Worm (Caenorhabditis elegans) whole organism, midembryonic: Measurements from ENCODE around the gene bath-7.
"Not testable (repeated sequence)": the region's sequence is repeated elsewhere in the genome, so short reads cannot be mapped to it uniquely, and the experiment has no call there.

Source experiments
- T22C8.4 ChIP-seq: fragments of 200-800 bp; sonication (Bioruptor generic); IDR thresholded peaks from 2 replicates; pipeline ENCODE4 v1.3.6; 2022; ENCODE audit warnings: missing genetic modification characterization, missing compliant biosample characterization
- cog-1 ChIP-seq: sonication (generic microtip); optimal IDR thresholded peaks from 2 replicates; lab custom pipeline; 2016; ENCODE audit warnings: missing genetic modification characterization, missing compliant biosample characterization
- flt-1 ChIP-seq: fragments of 200-800 bp; sonication (Bioruptor generic); IDR thresholded peaks from 2 replicates; pipeline ENCODE4 v1.3.6; 2022; ENCODE audit warnings: missing genetic modification characterization, missing compliant biosample characterization
- klf-2 ChIP-seq: fragments of 200-800 bp; sonication (Bioruptor generic); conservative IDR thresholded peaks from 2 replicates; pipeline ENCODE4 v1.3.6; 2022; ENCODE audit warnings: missing genetic modification reagents, missing genetic modification characterization, missing compliant biosample characterization
- med-1 ChIP-seq: sonication (generic microtip); optimal IDR thresholded peaks from 2 replicates; lab custom pipeline; 2017; ENCODE audit warnings: missing genetic modification characterization, mild to moderate bottlenecking, missing compliant biosample characterization, antibody characterized with exemption, missing genetic modification reagents; ENCODE audit not compliant: insufficient read depth
- ref-1 ChIP-seq: fragments of 200-800 bp; sonication (Bioruptor generic); conservative IDR thresholded peaks from 2 replicates; pipeline ENCODE4 v1.3.6; 2022; ENCODE audit warnings: missing genetic modification reagents, missing genetic modification characterization, missing compliant biosample characterization
- tab-1 ChIP-seq: fragments of 200-800 bp; sonication (Bioruptor generic); IDR thresholded peaks from 2 replicates; pipeline ENCODE4 v1.3.6; 2022; ENCODE audit warnings: missing genetic modification characterization, missing compliant biosample characterization
- ztf-23 ChIP-seq: fragments of 200-800 bp; sonication (Bioruptor generic); IDR thresholded peaks from 2 replicates; pipeline ENCODE4 v1.3.6; 2022; ENCODE audit warnings: missing genetic modification reagents, missing genetic modification characterization, missing compliant biosample characterization
- ztf-29 ChIP-seq: fragments of 200-800 bp; sonication (Bioruptor generic); IDR thresholded peaks from 2 replicates; pipeline ENCODE4 v1.3.6; 2022; ENCODE audit warnings: missing genetic modification reagents, missing genetic modification characterization, missing compliant biosample characterization

The bath-7 gene

DNA sequence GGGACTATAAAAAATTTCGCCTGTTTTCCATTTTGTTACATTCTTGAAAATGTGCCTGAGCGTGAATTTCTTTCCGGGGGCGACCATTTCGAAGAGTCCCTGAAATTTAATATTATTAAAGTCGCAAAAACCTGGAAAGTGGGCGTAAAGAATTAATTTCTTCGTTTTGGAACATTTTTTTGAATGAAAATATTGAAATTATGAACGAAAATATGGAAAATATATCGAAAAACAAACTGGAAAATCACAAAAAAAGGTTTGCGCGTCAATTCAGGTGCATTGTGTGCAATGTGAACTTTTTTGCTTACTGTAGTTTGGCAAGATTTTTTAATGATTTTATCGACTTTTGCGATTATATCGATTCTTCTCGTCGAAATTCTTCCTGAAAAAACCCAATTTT is at the start of gene bath-7:
Gene bath-7, minus strand, starts transcription at position 101 of the 400 bp plus-strand sequence.
- TF ChIP-seq ref-1 (GFP tag; lab: Robert Waterston, UW) (no peak), cog-1 (tag; lab: Kevin White, UChicago) (no peak), T22C8.4 (GFP tag; lab: Robert Waterston, UW) (no peak), med-1 (GFP tag; lab: Kevin White, UChicago) (no peak), klf-2 (GFP tag; lab: Robert Waterston, UW) (no peak), flt-1 (GFP tag; lab: Robert Waterston, UW) (no peak)

DNA sequence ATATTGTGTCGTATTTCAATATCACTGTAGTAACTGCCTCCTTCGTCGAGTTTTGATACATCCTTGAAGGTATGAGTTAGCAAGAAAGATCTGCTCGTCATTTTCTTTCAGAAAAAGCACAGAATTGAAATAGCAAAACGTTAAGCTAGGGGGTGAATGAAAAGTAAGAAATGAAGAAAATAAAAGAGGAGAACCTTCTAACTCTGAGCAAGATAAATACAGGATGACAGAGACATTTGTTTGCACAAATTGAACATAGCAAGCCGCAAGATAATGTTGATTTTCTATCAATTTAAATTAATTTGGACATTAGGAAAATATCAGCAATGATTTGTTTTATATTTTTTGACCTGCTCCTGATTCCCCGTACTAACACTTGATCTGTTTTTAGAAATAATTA is 34.6 kb upstream of the bath-7 start, which contains the start of gene math-49:
Gene math-49, minus strand, starts transcription at position 101 of the 400 bp plus-strand sequence.
- not testable (repeated sequence) for TF ChIP-seq flt-1 (GFP tag; lab: Robert Waterston, UW); cog-1 (tag; lab: Kevin White, UChicago); tab-1 (GFP tag; lab: Robert Waterston, UW)

DNA sequence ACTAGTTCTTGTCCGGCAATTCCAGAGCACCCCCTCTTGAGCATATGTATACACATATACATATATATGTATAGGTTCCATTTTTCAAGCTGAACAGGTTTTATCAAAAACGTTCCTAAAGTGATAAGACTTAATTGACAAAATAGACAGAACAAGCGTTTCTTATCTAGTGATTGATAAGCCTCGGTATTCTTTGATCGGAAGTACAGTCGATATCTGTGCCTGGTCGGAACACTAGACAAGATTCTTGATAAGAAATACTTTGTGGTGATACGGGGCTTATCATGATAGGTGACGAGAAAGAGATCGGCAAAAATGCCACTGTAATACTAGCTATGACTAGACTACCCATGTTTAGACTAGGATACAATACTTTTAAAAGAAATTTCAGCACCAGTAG is 28.2 kb upstream of the bath-7 start:
- TF ChIP-seq med-1 (GFP tag; lab: Kevin White, UChicago) (no peak), cog-1 (tag; lab: Kevin White, UChicago) (no peak), ztf-29 (GFP tag; lab: Robert Waterston, UW) (no peak), T22C8.4 (GFP tag; lab: Robert Waterston, UW) (no peak), ztf-23 (no peak), flt-1 (GFP tag; lab: Robert Waterston, UW) (no peak), klf-2 (GFP tag; lab: Robert Waterston, UW) (no peak), ref-1 (GFP tag; lab: Robert Waterston, UW) (no peak)

DNA sequence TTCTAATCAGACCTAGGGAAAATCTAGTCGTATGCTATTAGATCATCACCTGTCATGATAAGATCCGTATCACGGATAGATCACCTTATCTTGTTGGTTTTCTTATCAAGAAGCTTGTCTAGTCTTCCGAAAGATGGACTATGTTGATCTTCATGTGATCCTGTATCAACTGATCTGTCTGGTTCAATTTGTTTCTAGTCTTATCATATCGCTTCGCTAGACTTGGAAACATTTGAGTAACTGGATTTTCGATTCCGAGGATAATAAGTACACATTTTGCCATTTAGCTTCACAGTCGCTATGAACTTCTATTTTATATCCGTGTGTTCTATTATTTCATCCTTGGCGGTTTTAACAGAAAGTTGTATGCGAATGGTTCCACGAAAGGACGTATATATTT is 27.5 kb upstream of the bath-7 start, which contains the start of gene ZK250.2:
Gene ZK250.2, plus strand, starts transcription at position 301 of the 400 bp plus-strand sequence.
- not testable (repeated sequence) for TF ChIP-seq T22C8.4 (GFP tag; lab: Robert Waterston, UW); klf-2 (GFP tag; lab: Robert Waterston, UW); cog-1 (tag; lab: Kevin White, UChicago)

DNA sequence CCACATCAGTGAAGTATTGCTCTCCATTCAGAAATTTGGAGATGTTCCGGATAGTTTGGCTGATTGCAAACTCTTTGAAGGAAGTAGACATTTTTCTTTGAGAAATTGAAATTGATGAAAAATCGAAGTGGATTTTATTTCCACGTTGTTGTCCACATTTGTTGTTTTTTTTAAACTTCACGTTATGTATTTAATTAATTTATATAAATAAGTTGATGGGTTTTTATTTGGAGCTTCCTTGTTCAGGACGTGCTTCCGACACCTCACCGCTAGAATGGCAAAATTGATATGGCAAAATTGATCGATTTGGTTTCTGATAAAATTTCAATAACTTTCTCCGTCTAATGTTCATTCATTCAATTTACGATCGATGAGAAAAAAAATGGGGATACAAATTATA is 25.5 kb upstream of the bath-7 start, which contains the start of gene math-48:
Gene math-48, minus strand, starts transcription at position 101 of the 400 bp plus-strand sequence.
- TF ChIP-seq ref-1 (GFP tag; lab: Robert Waterston, UW): no peak
- no peak for TF ChIP-seq ztf-29 (GFP tag; lab: Robert Waterston, UW)
- TF ChIP-seq tab-1 (GFP tag; lab: Robert Waterston, UW): no peak
- no peak for TF ChIP-seq ztf-23
- TF ChIP-seq med-1 (GFP tag; lab: Kevin White, UChicago): no peak
- TF ChIP-seq klf-2 (GFP tag; lab: Robert Waterston, UW): no peak
- no peak for TF ChIP-seq T22C8.4 (GFP tag; lab: Robert Waterston, UW)
- TF ChIP-seq cog-1 (tag; lab: Kevin White, UChicago): no peak
- no peak for TF ChIP-seq flt-1 (GFP tag; lab: Robert Waterston, UW)

DNA sequence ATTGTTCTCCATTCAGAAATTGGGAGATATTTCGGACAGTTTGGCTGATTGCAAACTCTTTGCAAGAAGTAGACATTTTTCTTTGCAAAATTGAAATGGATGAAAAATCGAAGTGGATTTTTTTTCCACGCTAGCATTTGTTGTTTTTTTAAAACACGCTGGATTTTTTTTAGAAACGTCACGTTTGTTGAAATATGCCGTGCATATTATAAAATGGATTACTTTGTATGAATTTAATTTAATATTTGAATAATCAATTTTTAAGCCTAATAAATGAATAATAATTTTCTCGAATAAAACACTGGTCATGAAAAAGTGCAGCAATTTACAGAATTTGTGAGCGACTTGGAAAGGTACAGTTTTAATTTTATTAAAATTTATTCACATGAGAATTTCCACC is 24.2 kb upstream of the bath-7 start, which contains the start of gene ZK250.14:
Gene ZK250.14, minus strand, starts transcription at position 101 of the 400 bp plus-strand sequence.
- TF ChIP-seq med-1 (GFP tag; lab: Kevin White, UChicago): no peak
- TF ChIP-seq klf-2 (GFP tag; lab: Robert Waterston, UW): no peak
- TF ChIP-seq ztf-29 (GFP tag; lab: Robert Waterston, UW): no peak
- TF ChIP-seq cog-1 (tag; lab: Kevin White, UChicago): no peak

DNA sequence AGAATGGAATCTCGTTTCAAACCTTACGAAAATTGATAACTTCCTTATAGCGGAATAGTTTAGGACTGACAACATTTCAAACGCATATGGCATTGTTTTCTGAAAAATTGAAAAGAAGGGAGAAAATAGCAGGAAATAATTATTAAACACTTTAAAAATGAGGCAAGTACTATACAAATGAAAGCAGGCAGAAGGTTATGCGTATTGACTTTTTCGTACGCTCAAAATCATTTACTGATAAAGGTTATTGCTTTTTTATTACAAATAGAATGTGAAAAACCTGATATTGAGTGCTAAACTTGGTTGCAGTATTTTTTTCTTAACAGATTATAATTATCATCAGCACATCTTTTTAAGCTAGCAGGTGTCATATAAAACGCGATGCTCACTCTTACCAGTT is 18.7 kb upstream of the bath-7 start, which contains the start of gene ZK250.13:
Gene ZK250.13, minus strand, starts transcription at position 101 of the 400 bp plus-strand sequence.
- TF ChIP-seq cog-1 (tag; lab: Kevin White, UChicago): no peak
- TF ChIP-seq T22C8.4 (GFP tag; lab: Robert Waterston, UW): no peak
- TF ChIP-seq ztf-29 (GFP tag; lab: Robert Waterston, UW): no peak
- TF ChIP-seq med-1 (GFP tag; lab: Kevin White, UChicago): no peak
- no peak for TF ChIP-seq ztf-23
- no peak for TF ChIP-seq klf-2 (GFP tag; lab: Robert Waterston, UW)
- no peak for TF ChIP-seq tab-1 (GFP tag; lab: Robert Waterston, UW)
- TF ChIP-seq ref-1 (GFP tag; lab: Robert Waterston, UW): no peak

DNA sequence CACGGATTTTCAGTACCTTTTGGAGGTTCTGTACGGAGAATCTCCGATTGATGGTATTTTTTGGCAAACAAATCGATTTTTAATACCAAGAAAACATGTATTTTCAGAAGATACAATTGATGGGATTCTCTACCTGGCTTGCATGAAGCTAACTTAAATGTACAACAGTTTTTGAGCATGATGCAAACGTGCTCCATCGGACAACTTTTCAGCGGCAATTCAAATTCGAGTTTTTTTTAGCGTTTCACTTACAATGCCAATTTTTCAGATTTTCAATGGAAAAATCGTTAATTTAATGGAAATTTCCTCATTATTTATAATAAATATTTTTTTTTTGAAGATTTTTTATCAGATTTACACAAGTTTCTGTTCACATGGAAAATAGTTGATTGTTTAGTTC is 7.7 kb upstream of the bath-7 start:
- TF ChIP-seq cog-1 (tag; lab: Kevin White, UChicago) (no peak), T22C8.4 (GFP tag; lab: Robert Waterston, UW) (no peak), tab-1 (GFP tag; lab: Robert Waterston, UW) (no peak), med-1 (GFP tag; lab: Kevin White, UChicago) (no peak), ref-1 (GFP tag; lab: Robert Waterston, UW) (no peak)

DNA sequence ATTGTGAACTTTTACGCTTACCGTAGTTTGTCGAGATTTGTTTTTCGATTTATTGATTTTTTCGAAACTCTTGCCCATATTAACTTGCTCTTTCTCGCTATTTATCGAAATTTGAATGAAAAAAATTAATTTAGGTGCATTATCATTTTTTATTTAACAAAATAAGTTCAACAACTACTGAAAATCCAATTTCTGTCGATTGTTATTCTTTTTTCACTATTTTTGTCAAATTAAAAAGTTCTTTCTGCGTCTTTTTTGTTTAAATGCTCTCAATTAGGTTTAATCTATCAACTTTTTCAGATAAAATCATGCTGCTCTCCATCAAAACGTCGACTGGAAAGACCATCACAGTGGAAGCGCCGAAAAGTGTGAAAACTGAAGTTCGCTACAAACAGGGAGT is 5.2 kb upstream of the bath-7 start, which contains the start of gene F52C6.2:
Gene F52C6.2, plus strand, starts transcription at position 301 of the 400 bp plus-strand sequence.
- no peak for TF ChIP-seq ztf-23
- no peak for TF ChIP-seq T22C8.4 (GFP tag; lab: Robert Waterston, UW)
- TF ChIP-seq tab-1 (GFP tag; lab: Robert Waterston, UW): no peak
- TF ChIP-seq cog-1 (tag; lab: Kevin White, UChicago): no peak
- TF ChIP-seq ref-1 (GFP tag; lab: Robert Waterston, UW): no peak
- no peak for TF ChIP-seq med-1 (GFP tag; lab: Kevin White, UChicago)

DNA sequence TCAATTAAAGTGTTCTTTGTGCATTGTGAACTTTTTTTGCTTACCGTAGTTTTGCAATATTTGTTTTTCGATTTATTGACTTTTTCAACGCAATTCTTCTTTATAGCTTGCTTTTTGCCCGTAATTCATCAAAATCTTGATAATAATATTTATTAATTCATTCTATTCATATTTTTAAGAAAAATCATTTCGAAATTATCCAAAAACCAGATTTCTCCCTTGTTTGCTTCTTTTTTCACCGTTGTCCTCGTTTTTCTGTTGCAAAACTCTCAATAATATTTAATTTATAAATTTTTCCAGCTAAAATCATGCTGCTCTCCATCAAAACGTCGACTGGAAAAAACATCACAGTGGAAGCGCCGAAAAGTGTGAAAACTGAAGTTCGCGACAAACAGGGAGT is 3.5 kb upstream of the bath-7 start, which contains the start of gene F52C6.3:
Gene F52C6.3, plus strand, starts transcription at position 301 of the 400 bp plus-strand sequence.
- TF ChIP-seq med-1 (GFP tag; lab: Kevin White, UChicago): no peak
- TF ChIP-seq ztf-29 (GFP tag; lab: Robert Waterston, UW): no peak
- no peak for TF ChIP-seq flt-1 (GFP tag; lab: Robert Waterston, UW)
- no peak for TF ChIP-seq T22C8.4 (GFP tag; lab: Robert Waterston, UW)
- no peak for TF ChIP-seq ztf-23
- no peak for TF ChIP-seq ref-1 (GFP tag; lab: Robert Waterston, UW)
- TF ChIP-seq cog-1 (tag; lab: Kevin White, UChicago): no peak
- no peak for TF ChIP-seq tab-1 (GFP tag; lab: Robert Waterston, UW)
